Fruit fly (Drosophila melanogaster) whole organism, prepupa: ENCODE data around the gene CG17646.

ENCODE experiments used
- Blimp-1 ChIP-seq: fragments of 200-800 bp; sonication (Bioruptor generic); optimal IDR thresholded peaks from 3 replicates; lab custom pipeline; 2017; ENCODE audit warnings: missing biosample characterization, missing genetic modification characterization, mild to moderate bottlenecking, moderate library complexity, missing genetic modification reagents
- CG16779 ChIP-seq: fragments of 200-800 bp; sonication (Bioruptor generic); optimal IDR thresholded peaks from 3 replicates; lab custom pipeline; 2017; ENCODE audit warnings: missing biosample characterization, mild to moderate bottlenecking, missing genetic modification characterization
- CG3032 ChIP-seq: fragments of 200-800 bp; optimal IDR thresholded peaks from 2 replicates; lab custom pipeline; 2019; ENCODE audit warnings: missing biosample characterization, mild to moderate bottlenecking, missing genetic modification characterization, moderate library complexity
- CG31627 ChIP-seq: fragments of 200-800 bp; sonication (Bioruptor generic); optimal IDR thresholded peaks from 3 replicates; lab custom pipeline; 2016; ENCODE audit warnings: missing biosample characterization, missing genetic modification characterization
- CG3919 ChIP-seq: fragments of 200-800 bp; sonication (Bioruptor generic); optimal IDR thresholded peaks from 3 replicates; lab custom pipeline; 2016; ENCODE audit warnings: missing biosample characterization, missing genetic modification characterization
- CG6163 ChIP-seq: fragments of 200-800 bp; sonication (Bioruptor generic); IDR thresholded peaks from 3 replicates; pipeline ENCODE4 v1.3.6; 2022; ENCODE audit warnings: missing biosample characterization, missing genetic modification characterization
- CG9139 ChIP-seq: fragments of 200-800 bp; sonication (Bioruptor generic); optimal IDR thresholded peaks from 3 replicates; lab custom pipeline; 2017; ENCODE audit warnings: missing biosample characterization, mild to moderate bottlenecking, missing genetic modification characterization
- Lpt ChIP-seq: fragments of 200-800 bp; sonication (Bioruptor generic); optimal IDR thresholded peaks from 3 replicates; lab custom pipeline; 2016; ENCODE audit warnings: missing biosample characterization, missing genetic modification characterization
- OdsH ChIP-seq: fragments of 200-800 bp; sonication (Bioruptor generic); optimal IDR thresholded peaks from 3 replicates; lab custom pipeline; 2016; ENCODE audit warnings: missing biosample characterization, missing genetic modification characterization
- Smox ChIP-seq: fragments of 200-800 bp; sonication (Bioruptor generic); optimal IDR thresholded peaks from 3 replicates; lab custom pipeline; 2016; ENCODE audit warnings: missing biosample characterization, missing genetic modification characterization
- Sox15 ChIP-seq: fragments of 200-800 bp; sonication (Bioruptor generic); optimal IDR thresholded peaks from 3 replicates; lab custom pipeline; 2016; ENCODE audit warnings: missing biosample characterization, missing genetic modification characterization
- cyc ChIP-seq: fragments of 200-800 bp; sonication (Bioruptor generic); optimal IDR thresholded peaks from 3 replicates; lab custom pipeline; 2016; ENCODE audit warnings: missing biosample characterization, missing genetic modification characterization
- pdm3 ChIP-seq: fragments of 200-800 bp; sonication (Bioruptor generic); optimal IDR thresholded peaks from 3 replicates; lab custom pipeline; 2016; ENCODE audit warnings: missing biosample characterization, missing genetic modification characterization
- svp ChIP-seq: fragments of 200-800 bp; sonication (Bioruptor generic); peaks from one replicate; lab custom pipeline; 2016; ENCODE audit warnings: missing biosample characterization, missing genetic modification characterization

DNA sequence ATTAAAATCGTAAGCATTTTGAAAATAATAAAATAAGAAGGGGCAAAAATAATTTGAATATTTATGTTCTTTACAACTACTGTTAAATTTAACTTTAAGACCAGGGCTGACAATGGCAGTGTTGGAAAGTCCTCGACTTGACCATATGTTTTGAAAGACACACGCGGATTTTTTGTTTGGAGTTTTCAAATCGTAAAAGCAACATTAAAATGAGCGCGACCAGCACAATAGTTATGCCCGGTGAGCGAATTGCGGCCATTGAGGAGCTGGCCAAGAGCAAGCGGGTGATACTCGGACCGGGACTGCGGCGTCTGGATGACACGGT is 3.7 kb upstream of the CG17646 start, which contains the start of gene Rrp40:
- no peak for TF ChIP-seq Sox15 (GFP tag; lab: Kevin White, UChicago)
- no peak for TF ChIP-seq CG9139 (GFP tag; lab: Kevin White, UChicago)
- TF ChIP-seq CG3032 (tag; lab: Kevin White, UChicago) = no peak
- no peak for TF ChIP-seq CG6163 (GFP tag; lab: Robert Waterston, UW)
- no peak for TF ChIP-seq CG16779 (tag; lab: Kevin White, UChicago)
- no peak for TF ChIP-seq Smox (GFP tag; lab: Kevin White, UChicago)
- no peak for TF ChIP-seq pdm3
- TF ChIP-seq Lpt (GFP tag; lab: Kevin White, UChicago) = no peak
- TF ChIP-seq CG3919 (GFP tag; lab: Kevin White, UChicago) = no peak
- no peak for TF ChIP-seq svp (GFP tag; lab: Kevin White, UChicago)
- TF ChIP-seq OdsH (GFP tag; lab: Kevin White, UChicago) = no peak
- TF ChIP-seq CG31627 (GFP tag; lab: Kevin White, UChicago) = no peak
- no peak for TF ChIP-seq cyc (GFP tag; lab: Kevin White, UChicago)
- TF ChIP-seq Blimp-1 = no peak
